Worm (Caenorhabditis elegans) whole organism, late embryonic: ENCODE measurements around the gene T28A8.3.

Experiments
- K02D7.2 ChIP-seq: sonication (generic microtip); optimal IDR thresholded peaks from 2 replicates; lab custom pipeline; 2017; ENCODE audit warnings: mild to moderate bottlenecking, missing genetic modification characterization, missing compliant biosample characterization
- ama-1 ChIP-seq: fragments of 150-350 bp; optimal IDR thresholded peaks from 2 replicates; lab custom pipeline; 2014
- ceh-24 ChIP-seq: sonication (generic microtip); optimal IDR thresholded peaks from 2 replicates; lab custom pipeline; 2016; ENCODE audit warnings: mild to moderate bottlenecking, missing genetic modification characterization, missing compliant biosample characterization
- elt-2 ChIP-seq: sonication (generic microtip); optimal IDR thresholded peaks from 2 replicates; lab custom pipeline; 2016; ENCODE audit warnings: missing genetic modification reagents, missing genetic modification characterization, missing compliant biosample characterization
- fax-1 ChIP-seq: sonication (generic microtip); optimal IDR thresholded peaks from 2 replicates; lab custom pipeline; 2016; ENCODE audit warnings: missing genotype, missing genetic modification characterization, missing compliant biosample characterization
- fkh-10 ChIP-seq: fragments of 150-350 bp; optimal IDR thresholded peaks from 2 replicates; lab custom pipeline; 2014; ENCODE audit warnings: missing biosample characterization, missing genetic modification reagents, missing genetic modification characterization
- fkh-6 ChIP-seq: sonication (generic microtip); optimal IDR thresholded peaks from 2 replicates; lab custom pipeline; 2016; ENCODE audit warnings: missing genetic modification characterization, missing compliant biosample characterization
- hlh-30 ChIP-seq: sonication (generic microtip); optimal IDR thresholded peaks from 2 replicates; lab custom pipeline; 2017; ENCODE audit warnings: antibody characterized with exemption, missing genetic modification characterization, missing compliant biosample characterization; ENCODE audit not compliant: insufficient read depth
- madf-2 ChIP-seq: sonication (generic microtip); optimal IDR thresholded peaks from 2 replicates; lab custom pipeline; 2017; ENCODE audit warnings: missing genetic modification characterization, missing compliant biosample characterization
- pqm-1 ChIP-seq: sonication (generic microtip); optimal IDR thresholded peaks from 2 replicates; lab custom pipeline; 2016; ENCODE audit warnings: missing genetic modification characterization, missing compliant biosample characterization
- tbx-2 ChIP-seq: sonication (generic microtip); optimal IDR thresholded peaks from 2 replicates; lab custom pipeline; 2016; ENCODE audit warnings: missing genetic modification characterization, missing compliant biosample characterization
- unc-42 ChIP-seq: sonication (generic microtip); optimal IDR thresholded peaks from 2 replicates; lab custom pipeline; 2016; ENCODE audit warnings: missing genotype, missing genetic modification characterization, missing compliant biosample characterization
- ztf-16 ChIP-seq: sonication (generic microtip); optimal IDR thresholded peaks from 2 replicates; lab custom pipeline; 2017; ENCODE audit warnings: missing genetic modification characterization, missing compliant biosample characterization

DNA sequence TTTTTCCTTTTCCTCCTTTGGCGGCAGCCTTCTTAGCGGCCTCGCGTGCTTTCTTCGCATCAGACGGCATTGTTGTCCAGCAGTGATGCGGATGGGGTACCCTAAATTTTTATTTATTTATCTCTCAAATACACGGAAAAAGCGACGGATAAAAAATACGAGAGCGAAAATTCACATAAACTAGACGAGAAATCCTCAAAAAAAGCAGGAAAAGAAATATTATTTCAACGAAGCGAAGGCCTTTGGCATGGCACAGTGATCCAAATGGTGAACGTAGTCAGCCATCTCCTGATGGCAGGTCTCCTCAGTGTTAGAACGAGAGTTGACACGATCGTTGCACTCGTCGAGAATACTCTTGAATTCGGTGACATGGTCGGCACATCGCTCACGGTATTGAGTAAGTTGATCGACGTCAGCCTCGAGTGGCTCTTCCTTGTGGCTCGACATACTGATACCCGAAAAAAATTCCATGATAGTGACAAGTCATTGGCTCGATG is 43.6 kb upstream of the T28A8.3 start, which contains the start of the genes abcf-2 and T27E9.2:
- no peak for TF ChIP-seq pqm-1 (tag; lab: Kevin White, UChicago)
- no peak for TF ChIP-seq ztf-16 (tag; lab: Kevin White, UChicago)
- no peak for TF ChIP-seq K02D7.2 (tag; lab: Kevin White, UChicago)
- no peak for TF ChIP-seq hlh-30
- TF ChIP-seq elt-2 (tag; lab: Kevin White, UChicago), result no peak
- TF ChIP-seq madf-2 (tag; lab: Kevin White, UChicago), result no peak
- no peak for TF ChIP-seq fax-1 (tag; lab: Kevin White, UChicago)
- no peak for TF ChIP-seq unc-42
- TF ChIP-seq fkh-6 (tag; lab: Kevin White, UChicago), result no peak
- TF ChIP-seq ama-1 (lab: Kevin White, UChicago), result no peak
- TF ChIP-seq fkh-10 (GFP tag; lab: Kevin White, UChicago), result no peak
- no peak for TF ChIP-seq tbx-2 (tag; lab: Kevin White, UChicago)
- no peak for TF ChIP-seq ceh-24 (tag; lab: Kevin White, UChicago)
